Fruit fly (Drosophila melanogaster): ENCODE data around the gene p38a.

The p38a gene

DNA sequence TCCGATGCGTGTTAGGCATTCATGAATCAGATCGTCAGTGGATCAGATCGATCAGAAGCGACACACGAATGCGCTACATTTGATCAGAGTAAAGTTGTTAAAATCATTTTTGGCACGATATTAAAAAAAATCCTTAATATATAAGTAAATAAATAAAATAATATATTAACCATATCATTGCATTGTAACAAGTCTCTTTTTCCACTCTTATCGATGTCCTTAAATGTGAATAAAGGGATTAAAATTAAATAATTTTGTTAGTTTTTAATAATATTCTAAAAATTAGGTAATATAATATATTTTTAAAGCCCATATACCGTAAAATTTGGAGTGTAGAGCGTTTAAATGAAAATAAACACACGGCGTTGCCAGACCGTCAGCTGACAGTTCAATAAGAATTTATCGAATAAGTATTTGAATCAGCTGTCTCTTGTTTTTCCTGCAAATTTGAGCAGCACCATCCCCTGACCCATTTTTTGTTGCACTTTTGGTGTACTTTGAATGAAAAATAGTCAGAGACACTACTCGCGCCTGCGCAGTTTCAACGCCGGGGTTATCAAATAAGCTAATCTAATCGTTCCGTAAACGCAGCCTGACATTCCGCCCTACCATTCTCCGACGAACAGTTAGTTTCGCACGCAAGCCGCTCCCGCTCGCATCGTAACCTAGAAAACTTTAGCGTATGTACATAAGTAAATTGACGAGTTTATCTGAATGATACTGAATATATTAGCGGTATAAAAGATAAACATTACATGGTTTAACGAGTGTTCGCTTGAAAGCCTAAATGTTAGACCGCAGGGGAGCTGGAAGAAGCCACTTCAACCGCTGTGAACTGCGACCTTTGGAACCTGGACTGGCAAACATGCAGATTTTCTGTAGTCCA is at the start of gene p38a, which contains the start of gene CG6178 (continued):
- TF ChIP-seq Sry-β (GFP tag; optimal IDR thresholded peaks at IDR 0.05) (peak; percentile 54), aop (GFP tag; IDR thresholded peaks at IDR 0.05) (peak; percentile 63; the same call in 1 of the 2 replicates), tin (GFP tag; optimal IDR thresholded peaks at IDR 0.05) (peak; percentile 92), fru (optimal IDR thresholded peaks at IDR 0.05) (no peak), YL-1 (GFP tag; optimal IDR thresholded peaks at IDR 0.05) (peak; percentile 78), hbn (GFP tag; IDR thresholded peaks at IDR 0.05; ENCODE audit: partially characterized antibody) (no peak), Nf-YA (GFP tag; IDR thresholded peaks at IDR 0.05) (peak; percentile 94), amos (GFP tag; IDR thresholded peaks at IDR 0.05; ENCODE audit: partially characterized antibody) (no peak), crol (GFP tag; IDR thresholded peaks at IDR 0.05) (peak; percentile 57), CG32772 (GFP tag; IDR thresholded peaks at IDR 0.05) (peak; percentile 97), gcm (GFP tag; optimal IDR thresholded peaks at IDR 0.05) (peak; percentile 98), Nf-YC (tag; optimal IDR thresholded peaks at IDR 0.05) (peak; percentile 93), CG9215 (GFP tag; IDR thresholded peaks at IDR 0.05) (peak; percentile 96), Blimp-1 (GFP tag; optimal IDR thresholded peaks at IDR 0.05) (peak; percentile 96), Pdp1 (GFP tag; optimal IDR thresholded peaks at IDR 0.05) (peak; percentile 43 to 53), CG11723 (GFP tag; optimal IDR thresholded peaks at IDR 0.05) (peak; percentile 91), Hr51 (GFP tag; optimal IDR thresholded peaks at IDR 0.05) (peak; percentile 52 to 99), Optix (GFP tag; IDR thresholded peaks at IDR 0.05) (peak; percentile 90), ERR (GFP tag; optimal IDR thresholded peaks at IDR 0.05) (no peak), CG15479 (GFP tag; optimal IDR thresholded peaks at IDR 0.05) (peak; percentile 39), kay (GFP tag; optimal IDR thresholded peaks at IDR 0.05) (peak; percentile 92), so (GFP tag; IDR thresholded peaks at IDR 0.05) (peak; percentile 96), lola (GFP tag; optimal IDR thresholded peaks at IDR 0.05) (peak in 1 of 3 experiments; percentile 94), odd (GFP tag; optimal IDR thresholded peaks at IDR 0.05) (peak; percentile 96), hb (GFP tag; IDR thresholded peaks at IDR 0.05; ENCODE audit: partially characterized antibody) (no peak), tio (GFP tag; optimal IDR thresholded peaks at IDR 0.05) (peak; percentile 92), CG3995 (GFP tag; optimal IDR thresholded peaks at IDR 0.05) (peak; percentile 39), Jarid2 (GFP tag; optimal IDR thresholded peaks at IDR 0.05) (peak; percentile 86), CG4404 (GFP tag; IDR thresholded peaks at IDR 0.05) (peak; percentile 88), CG6654 (GFP tag; optimal IDR thresholded peaks at IDR 0.05) (peak; percentile 90), CG7271 (tag; optimal IDR thresholded peaks at IDR 0.05) (peak; percentile 52), CG17385 (GFP tag; optimal IDR thresholded peaks at IDR 0.05) (peak; percentile 94), Doc3 (GFP tag; IDR thresholded peaks at IDR 0.05; ENCODE audit: partially characterized antibody) (no peak), CG10979 (tag; optimal IDR thresholded peaks at IDR 0.05) (peak; percentile 97), Side (GFP tag; optimal IDR thresholded peaks at IDR 0.05) (no peak), CG32532 (GFP tag; IDR thresholded peaks at IDR 0.05) (peak; percentile 98), bcd (GFP tag; optimal IDR thresholded peaks at IDR 0.05) (peak; percentile 98), CG33213 (GFP tag; optimal IDR thresholded peaks at IDR 0.05) (peak; percentile 14), az2 (GFP tag; optimal IDR thresholded peaks at IDR 0.05) (peak; percentile 93), grau (tag; optimal IDR thresholded peaks at IDR 0.05) (peak; percentile 98), CG14710 (tag; optimal IDR thresholded peaks at IDR 0.05) (peak; percentile 97), wdn (GFP tag; IDR thresholded peaks at IDR 0.05) (peak; percentile 95), sens-2 (GFP tag; IDR thresholded peaks at IDR 0.05) (peak; percentile 83), Fer2 (tag; optimal IDR thresholded peaks at IDR 0.05) (peak; percentile 97), Lim3 (GFP tag; IDR thresholded peaks at IDR 0.05) (peak; percentile 94), CoRest (tag; optimal IDR thresholded peaks at IDR 0.05) (peak; percentile 99), C15 (GFP tag; IDR thresholded peaks at IDR 0.05) (peak; percentile 95), CG6175 (GFP tag; IDR thresholded peaks at IDR 0.05) (peak; percentile 91)
